Worm (Caenorhabditis elegans): ENCODE measurements around the gene dcap-1.

DNA sequence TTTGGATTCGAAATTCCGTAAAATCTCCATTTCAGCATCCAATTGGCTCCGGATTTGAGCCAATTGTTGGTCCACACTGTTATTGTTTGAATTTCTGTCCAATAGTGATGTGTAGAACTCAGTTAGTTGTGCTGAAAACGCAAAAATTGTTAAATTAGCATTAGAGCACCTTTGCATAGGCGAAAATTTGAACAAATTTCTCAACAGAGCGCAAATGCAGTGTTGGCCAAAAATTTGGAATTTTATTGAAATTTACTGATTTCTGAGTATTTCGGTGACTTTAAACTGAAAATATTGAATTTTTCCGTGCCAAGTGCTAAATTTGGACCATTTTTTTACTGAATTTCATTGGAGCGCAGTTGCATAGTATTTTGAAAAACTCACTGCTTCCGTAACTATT is 14.1 kb downstream of the dcap-1 start:
- no peak for TF ChIP-seq nhr-12 (tag; optimal IDR thresholded peaks at IDR 0.05)
- TF ChIP-seq lsy-2 (tag; optimal IDR thresholded peaks at IDR 0.05): no peak
- TF ChIP-seq sem-2 (GFP tag; optimal IDR thresholded peaks at IDR 0.05): no peak
- no peak for TF ChIP-seq ces-1 (GFP tag; optimal IDR thresholded peaks at IDR 0.05)
- TF ChIP-seq M03D4.4 (tag; optimal IDR thresholded peaks at IDR 0.05): no peak
- no peak for TF ChIP-seq mep-1 (tag; optimal IDR thresholded peaks at IDR 0.05)
- no peak for TF ChIP-seq unc-39 (tag; optimal IDR thresholded peaks at IDR 0.05)
- no peak for TF ChIP-seq blmp-1 (tag; optimal IDR thresholded peaks at IDR 0.05)
- TF ChIP-seq snpc-4 (tag; optimal IDR thresholded peaks at IDR 0.05): no peak
- TF ChIP-seq zip-8 (tag; optimal IDR thresholded peaks at IDR 0.05): no peak
- TF ChIP-seq nhr-237 (tag; optimal IDR thresholded peaks at IDR 0.05): no peak

Measured in whole organism, mixed stage, embryonic.